Fruit fly (Drosophila melanogaster): ENCODE measurements around the gene CG15337.
A peak's percentile ranks its signal among the peaks of the same experiment; 100 is the strongest.

Gene CG15337

dm6 chrX:8141353-8142066 lies 18.3 kb upstream of the CG15337 start:
- peak; percentile 40 for TF ChIP-seq EcR (GFP tag; optimal IDR thresholded peaks at IDR 0.05)
- TF ChIP-seq CG34367 (tag; optimal IDR thresholded peaks at IDR 0.05) = no peak
- peak; percentile 16 for TF ChIP-seq Pif1A (GFP tag; optimal IDR thresholded peaks at IDR 0.05)
- TF ChIP-seq Pif1B (GFP tag; optimal IDR thresholded peaks at IDR 0.05) = no peak
- peak; percentile 5; the same call in 1 of the 3 replicates for TF ChIP-seq fd96Ca (GFP tag; IDR thresholded peaks at IDR 0.05)
- TF ChIP-seq CG14655 (GFP tag; optimal IDR thresholded peaks at IDR 0.05) = no peak
- TF ChIP-seq CG13204 (GFP tag; optimal IDR thresholded peaks at IDR 0.05) = peak; percentile 94
- peak; percentile 66 for TF ChIP-seq CG32121 (GFP tag; IDR thresholded peaks at IDR 0.05)
- peak; percentile 17 for TF ChIP-seq CG8159 (tag; optimal IDR thresholded peaks at IDR 0.05)
- no peak for TF ChIP-seq CG9948 (tag; optimal IDR thresholded peaks at IDR 0.05)
- peak; percentile 54 for TF ChIP-seq CG12605 (GFP tag; IDR thresholded peaks at IDR 0.05)
- TF ChIP-seq D1 (tag; optimal IDR thresholded peaks at IDR 0.05) = no peak
- TF ChIP-seq Snoo (tag; optimal IDR thresholded peaks at IDR 0.05) = no peak
- no peak for TF ChIP-seq CG17806 (tag; optimal IDR thresholded peaks at IDR 0.05)
- TF ChIP-seq CG4496 (GFP tag; IDR thresholded peaks at IDR 0.05) = peak; percentile 93
- TF ChIP-seq gl (tag; optimal IDR thresholded peaks at IDR 0.05) = no peak
- peak; percentile 12 for TF ChIP-seq CG8301 (tag; optimal IDR thresholded peaks at IDR 0.05)
- no peak for TF ChIP-seq rn (GFP tag; IDR thresholded peaks at IDR 0.05)
- peak; percentile 4 for TF ChIP-seq CG15710 (tag; optimal IDR thresholded peaks at IDR 0.05)
- peak; percentile 51; the same call in 1 of the 2 replicates for TF ChIP-seq Ets98B (GFP tag; IDR thresholded peaks at IDR 0.05)
- TF ChIP-seq CG10348 (GFP tag; IDR thresholded peaks at IDR 0.05) = 0 out of 2 replicates have a peak, but pooled peaks have one; percentile 20

dm6 chrX:8142067-8142462 lies 17.8 kb upstream of the CG15337 start, which contains the start of gene Smox:
TSS of gene Smox (minus strand) at chrX:8142279.
- TF ChIP-seq CG4496 (GFP tag; IDR thresholded peaks at IDR 0.05) (no peak), CG8159 (tag; optimal IDR thresholded peaks at IDR 0.05) (no peak)

- TF ChIP-seq CG8301 (tag; optimal IDR thresholded peaks at IDR 0.05) = peak; percentile 83
- TF ChIP-seq rn (GFP tag; IDR thresholded peaks at IDR 0.05) = peak; percentile 60
- peak; percentile 66 for TF ChIP-seq CG12605 (GFP tag; IDR thresholded peaks at IDR 0.05)
- TF ChIP-seq D1 (tag; optimal IDR thresholded peaks at IDR 0.05) = no peak
- peak; percentile 88 for TF ChIP-seq CG8159 (tag; optimal IDR thresholded peaks at IDR 0.05)
- TF ChIP-seq CG15710 (tag; optimal IDR thresholded peaks at IDR 0.05) = peak; percentile 87
- TF ChIP-seq CG34367 (tag; optimal IDR thresholded peaks at IDR 0.05) = peak; percentile 86
- peak; percentile 81 for TF ChIP-seq CG9948 (tag; optimal IDR thresholded peaks at IDR 0.05)
- TF ChIP-seq EcR (GFP tag; optimal IDR thresholded peaks at IDR 0.05) = no peak
- TF ChIP-seq CG32121 (GFP tag; IDR thresholded peaks at IDR 0.05) = peak; percentile 85
- peak; percentile 94 for TF ChIP-seq Pif1A (GFP tag; optimal IDR thresholded peaks at IDR 0.05)
- peak; percentile 87 for TF ChIP-seq Snoo (tag; optimal IDR thresholded peaks at IDR 0.05)
- peak; percentile 87 for TF ChIP-seq Ets98B (GFP tag; IDR thresholded peaks at IDR 0.05)
- peak; percentile 89 for TF ChIP-seq CG17806 (tag; optimal IDR thresholded peaks at IDR 0.05)
- TF ChIP-seq CG10348 (GFP tag; IDR thresholded peaks at IDR 0.05) = peak; percentile 18; the same call in 1 of the 2 replicates
- peak; percentile 93 for TF ChIP-seq Pif1B (GFP tag; optimal IDR thresholded peaks at IDR 0.05)
- peak; percentile 75 for TF ChIP-seq gl (tag; optimal IDR thresholded peaks at IDR 0.05)
- TF ChIP-seq CG4496 (GFP tag; IDR thresholded peaks at IDR 0.05) = peak; percentile 93
- no peak for TF ChIP-seq CG13204 (GFP tag; optimal IDR thresholded peaks at IDR 0.05)
- no peak for TF ChIP-seq CG14655 (GFP tag; optimal IDR thresholded peaks at IDR 0.05)
- peak; percentile 87 for TF ChIP-seq fd96Ca (GFP tag; IDR thresholded peaks at IDR 0.05)
Measured at dm6 chrX:8143537-8143936, 16.3 kb upstream of the CG15337 start, which contains the start of gene CG17982. TSS of gene CG17982 (minus strand) at chrX:8143835.

dm6 chrX:8145501-8146157 lies 14.2 kb upstream of the CG15337 start, which contains the start of the genes alpha-PheRS and CG2129:
TSS of gene alpha-PheRS (minus strand) at chrX:8145602.
TSS of gene CG2129 (plus strand) at chrX:8145839.
- TF ChIP-seq EcR (GFP tag; optimal IDR thresholded peaks at IDR 0.05) (no peak), CG8159 (tag; optimal IDR thresholded peaks at IDR 0.05) (peak; percentile 17), CG9948 (tag; optimal IDR thresholded peaks at IDR 0.05) (peak; percentile 6), fd96Ca (GFP tag; IDR thresholded peaks at IDR 0.05) (no peak), CG32121 (GFP tag; IDR thresholded peaks at IDR 0.05) (0 out of 2 replicates have a peak, but pooled peaks have one; percentile 14), CG17806 (tag; optimal IDR thresholded peaks at IDR 0.05) (peak; percentile 2), CG15710 (tag; optimal IDR thresholded peaks at IDR 0.05) (peak; percentile 29)

- no peak for TF ChIP-seq CG8301 (tag; optimal IDR thresholded peaks at IDR 0.05)
- no peak for TF ChIP-seq gl (tag; optimal IDR thresholded peaks at IDR 0.05)
Measured at dm6 chrX:8147649-8148048, 12.2 kb upstream of the CG15337 start, which contains the start of gene CG15336. TSS of gene CG15336 (plus strand) at chrX:8147949.

DNA sequence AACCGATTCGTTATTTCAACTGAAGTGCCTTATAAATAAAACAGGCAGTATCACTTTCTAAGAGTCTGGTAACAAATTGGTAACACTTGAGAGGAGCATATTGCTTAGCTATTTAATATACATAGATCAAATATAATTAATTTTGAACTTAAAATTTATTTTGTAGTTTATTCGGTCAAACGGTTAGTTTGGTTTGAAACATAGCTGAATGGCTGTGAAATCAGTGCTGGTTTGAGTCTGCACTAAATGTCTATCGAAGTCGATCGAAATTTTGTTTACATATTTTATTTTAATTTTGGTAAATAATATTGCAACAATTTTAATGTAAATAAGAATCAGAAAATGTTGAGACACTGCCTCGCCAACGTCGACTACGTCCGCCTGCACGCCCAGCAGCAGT lies 11.3 kb upstream of the CG15337 start, which contains the start of gene CG10959:
CG10959 (plus strand) TSS at position 228 of the 400 bp plus-strand sequence.
- TF ChIP-seq CG10348 (GFP tag; IDR thresholded peaks at IDR 0.05) (no peak), D1 (tag; optimal IDR thresholded peaks at IDR 0.05) (no peak), fd96Ca (GFP tag; IDR thresholded peaks at IDR 0.05) (no peak)

Measured in whole organism, pupa.